2 worm cellular contexts compared by ENCODE assay signal in genomic region chrII:10250966-10251365, ce11.
TF ChIP-seq lines count a peak whose summit lies in the region.

Gene F54B3.1, plus strand, starts transcription at chrII:10251266.

TF ChIP-seq in whole organism, L1 larva, 84 proteins besides CTCF, POLR2A, EP300 and RAD21:
- no peak for TF ChIP-seq lsy-2 (tag; optimal IDR thresholded peaks at IDR 0.05; lab: Kevin White, UChicago)
- TF ChIP-seq elt-3 (tag; optimal IDR thresholded peaks at IDR 0.05; lab: Kevin White, UChicago) = no peak
- TF ChIP-seq efl-1 (optimal IDR thresholded peaks at IDR 0.05; lab: Kevin White, UChicago) = no peak
- TF ChIP-seq efl-1 (GFP tag; optimal IDR thresholded peaks at IDR 0.05 in 1 of 2; lab: Kevin White, UChicago) = peak in 1 of 2 experiments; percentile 1
- TF ChIP-seq aly-2 (tag; optimal IDR thresholded peaks at IDR 0.05; lab: Kevin White, UChicago) = peak; percentile 22
- no peak for TF ChIP-seq vab-15 (tag; optimal IDR thresholded peaks at IDR 0.05; lab: Kevin White, UChicago)
- no peak for TF ChIP-seq nhr-76 (tag; optimal IDR thresholded peaks at IDR 0.05; lab: Kevin White, UChicago)
- no peak for TF ChIP-seq grh-1 (GFP tag; IDR thresholded peaks at IDR 0.05; lab: Robert Waterston, UW)
- TF ChIP-seq lin-35 (GFP tag; optimal IDR thresholded peaks at IDR 0.05; lab: Kevin White, UChicago) = no peak
- no peak for TF ChIP-seq sup-37 (GFP tag; optimal IDR thresholded peaks at IDR 0.05; lab: Kevin White, UChicago)

TF ChIP-seq in whole organism, young adult, 124 proteins besides CTCF, POLR2A, EP300 and RAD21:
- TF ChIP-seq snpc-3.4 (tag; optimal IDR thresholded peaks at IDR 0.05; lab: Kevin White, UChicago) (peak; percentile 6), lin-26 (GFP tag; IDR thresholded peaks at IDR 0.05; lab: Robert Waterston, UW) (no peak)
